Worm (Caenorhabditis elegans) whole organism, L4 larva: ENCODE measurements around the gene flp-1.

ENCODE experiments used
- F37D6.2 ChIP-seq: sonication (generic microtip); optimal IDR thresholded peaks from 2 replicates; lab custom pipeline; 2016; ENCODE audit warnings: mild to moderate bottlenecking, missing genetic modification characterization, missing compliant biosample characterization
- F44E2.7 ChIP-seq: fragments of 200-800 bp; sonication (Bioruptor generic); IDR thresholded peaks from 2 replicates; pipeline ENCODE4 v2.1.2; 2022; ENCODE audit warnings: missing genetic modification characterization, missing compliant biosample characterization
- F49E8.2 ChIP-seq: sonication (generic microtip); optimal IDR thresholded peaks from 2 replicates; lab custom pipeline; 2016; ENCODE audit warnings: missing compliant biosample characterization, mild to moderate bottlenecking, missing genetic modification characterization, borderline replicate concordance
- R02D3.7 ChIP-seq: fragments of 150-350 bp; sonication (generic microtip); optimal IDR thresholded peaks from 3 replicates; lab custom pipeline; 2014; ENCODE audit warnings: missing biosample characterization, missing genetic modification characterization
- T20F7.1 ChIP-seq: fragments of 200-800 bp; sonication (Bioruptor generic); optimal IDR thresholded peaks from 2 replicates; lab custom pipeline; 2018; ENCODE audit warnings: mild to moderate bottlenecking, missing genetic modification characterization, missing compliant biosample characterization
- Y48G9A.11 ChIP-seq: fragments of 200-800 bp; sonication (Bioruptor generic); IDR thresholded peaks from 2 replicates; pipeline ENCODE4 v1.3.6; 2022; ENCODE audit warnings: missing genetic modification reagents, missing genetic modification characterization, missing compliant biosample characterization
- Y5F2A.4 ChIP-seq: fragments of 200-800 bp; sonication (Bioruptor generic); optimal IDR thresholded peaks from 2 replicates; lab custom pipeline; 2018; ENCODE audit warnings: mild to moderate bottlenecking, missing genetic modification characterization, missing compliant biosample characterization
- ama-1 ChIP-seq: fragments of 150-350 bp; optimal IDR thresholded peaks from 2 replicates; lab custom pipeline; 2014; ENCODE audit warnings: inconsistent platforms, mixed read lengths
- attf-4 ChIP-seq: sonication (generic microtip); optimal IDR thresholded peaks from 3 replicates; lab custom pipeline; 2017; ENCODE audit warnings: missing biosample characterization, missing genetic modification characterization
- ceh-20 ChIP-seq: fragments of 200-800 bp; sonication (Bioruptor generic); IDR thresholded peaks from 2 replicates; pipeline ENCODE4 v1.3.6; 2022; ENCODE audit warnings: missing genetic modification reagents, missing genetic modification characterization, missing compliant biosample characterization
- ceh-28 ChIP-seq: fragments of 150-350 bp; optimal IDR thresholded peaks from 2 replicates; lab custom pipeline; 2014; ENCODE audit warnings: missing biosample characterization, missing genetic modification reagents, missing genetic modification characterization
- ceh-44 ChIP-seq: fragments of 200-800 bp; sonication (Bioruptor generic); IDR thresholded peaks from 2 replicates; pipeline ENCODE4 v1.3.6; 2022; ENCODE audit warnings: missing genetic modification reagents, missing genetic modification characterization, missing compliant biosample characterization
- ctbp-1 ChIP-seq: fragments of 200-800 bp; sonication (Bioruptor generic); IDR thresholded peaks from 2 replicates; pipeline ENCODE4 v1.3.6; 2022; ENCODE audit warnings: missing genetic modification reagents, missing genetic modification characterization, missing compliant biosample characterization
- daf-12 ChIP-seq: fragments of 150-350 bp; optimal IDR thresholded peaks from 2 replicates; lab custom pipeline; 2014; ENCODE audit warnings: missing biosample characterization, missing genetic modification reagents, missing genetic modification characterization
- daf-16 ChIP-seq, 3 experiments: sonication (generic microtip); optimal IDR thresholded peaks; 2 replicates each; lab custom pipeline; 2016 to 2017; ENCODE audit warnings: missing genetic modification characterization in 3 of 3, missing genetic modification reagents in 3 of 3, mild to moderate bottlenecking in 2 of 3, missing compliant biosample characterization in 2 of 3, missing biosample characterization in 1 of 3, moderate library complexity in 1 of 3
- dmd-6 ChIP-seq: fragments of 200-800 bp; sonication (Bioruptor generic); IDR thresholded peaks from 2 replicates; pipeline ENCODE4 v1.3.6; 2022; ENCODE audit warnings: missing genetic modification reagents, missing genetic modification characterization, missing compliant biosample characterization
- dve-1 ChIP-seq: sonication (generic microtip); optimal IDR thresholded peaks from 2 replicates; lab custom pipeline; 2017; ENCODE audit warnings: antibody characterized with exemption, mild to moderate bottlenecking, missing genetic modification characterization, missing compliant biosample characterization; ENCODE audit not compliant: insufficient read depth
- egl-43 ChIP-seq: fragments of 200-800 bp; sonication (Bioruptor generic); IDR thresholded peaks from 2 replicates; pipeline ENCODE4 v1.3.6; 2022; ENCODE audit warnings: missing genetic modification reagents, missing genetic modification characterization, missing compliant biosample characterization
- fkh-10 ChIP-seq: fragments of 150-350 bp; optimal IDR thresholded peaks from 2 replicates; lab custom pipeline; 2014; ENCODE audit warnings: missing biosample characterization, missing genetic modification reagents, missing genetic modification characterization
- fos-1 ChIP-seq: fragments of 150-350 bp; optimal IDR thresholded peaks from 2 replicates; lab custom pipeline; 2014; ENCODE audit warnings: missing biosample characterization, missing genetic modification characterization
- hif-1 ChIP-seq, 2 experiments: sonication (generic microtip); optimal IDR thresholded peaks; 2 replicates each; lab custom pipeline; 2016 to 2017; ENCODE audit warnings: missing compliant biosample characterization in 2 of 2, missing genetic modification characterization in 2 of 2, missing genetic modification reagents in 2 of 2, missing genotype in 2 of 2, mild to moderate bottlenecking in 1 of 2
- hlh-11 ChIP-seq: fragments of 200-800 bp; sonication (Bioruptor generic); optimal IDR thresholded peaks from 2 replicates; lab custom pipeline; 2018; ENCODE audit warnings: mild to moderate bottlenecking, missing genetic modification characterization, missing compliant biosample characterization
- hlh-30 ChIP-seq: sonication (generic microtip); optimal IDR thresholded peaks from 2 replicates; lab custom pipeline; 2017; ENCODE audit warnings: antibody characterized with exemption, mild to moderate bottlenecking, missing genetic modification characterization, missing compliant biosample characterization; ENCODE audit not compliant: insufficient read depth
- hmg-1.1 ChIP-seq: fragments of 200-800 bp; sonication (Bioruptor generic); IDR thresholded peaks from 2 replicates; pipeline ENCODE4 v1.3.6; 2022; ENCODE audit warnings: missing genetic modification reagents, missing genetic modification characterization, missing compliant biosample characterization
- lin-15B ChIP-seq: fragments of 150-350 bp; sonication (generic microtip); optimal IDR thresholded peaks from 3 replicates; lab custom pipeline; 2014; ENCODE audit warnings: missing biosample characterization, missing genetic modification characterization
- lin-29 ChIP-seq: fragments of 200-800 bp; sonication (Bioruptor generic); IDR thresholded peaks from 2 replicates; pipeline ENCODE4 v1.3.6; 2022; ENCODE audit warnings: missing genetic modification reagents, missing genetic modification characterization, missing compliant biosample characterization
- lin-39 ChIP-seq: fragments of 150-350 bp; optimal IDR thresholded peaks from 2 replicates; lab custom pipeline; 2014; ENCODE audit warnings: missing biosample characterization, missing genetic modification reagents, missing genetic modification characterization
- madf-9 ChIP-seq: fragments of 200-800 bp; sonication (Bioruptor generic); conservative IDR thresholded peaks from 2 replicates; pipeline ENCODE4 v1.3.6; 2022; ENCODE audit warnings: missing genetic modification reagents, missing genetic modification characterization, missing compliant biosample characterization
- mep-1 ChIP-seq: fragments of 150-350 bp; sonication (generic microtip); optimal IDR thresholded peaks from 3 replicates; lab custom pipeline; 2014; ENCODE audit warnings: missing biosample characterization, missing genetic modification characterization
- mxl-2 ChIP-seq: fragments of 200-800 bp; sonication (Bioruptor generic); conservative IDR thresholded peaks from 2 replicates; pipeline ENCODE4 v1.3.6; 2022; ENCODE audit warnings: missing genetic modification reagents, missing genetic modification characterization, missing compliant biosample characterization
- mxl-3 ChIP-seq: fragments of 200-800 bp; sonication (Bioruptor generic); optimal IDR thresholded peaks from 2 replicates; lab custom pipeline; 2018; ENCODE audit warnings: mild to moderate bottlenecking, missing genetic modification characterization, missing compliant biosample characterization
- nhr-10 ChIP-seq: fragments of 150-350 bp; optimal IDR thresholded peaks from 2 replicates; lab custom pipeline; 2014; ENCODE audit warnings: missing biosample characterization, missing genetic modification characterization
- nhr-11 ChIP-seq: fragments of 150-350 bp; optimal IDR thresholded peaks from 2 replicates; lab custom pipeline; 2014; ENCODE audit warnings: missing biosample characterization, missing genetic modification characterization
- nhr-111 ChIP-seq: fragments of 200-800 bp; sonication (Bioruptor generic); optimal IDR thresholded peaks from 2 replicates; lab custom pipeline; 2018; ENCODE audit warnings: mild to moderate bottlenecking, missing genetic modification characterization, missing compliant biosample characterization
- nhr-28 ChIP-seq: fragments of 150-350 bp; optimal IDR thresholded peaks from 2 replicates; lab custom pipeline; 2014; ENCODE audit warnings: missing biosample characterization, missing genetic modification characterization
- nhr-41 ChIP-seq: fragments of 200-800 bp; sonication (Bioruptor generic); IDR thresholded peaks from 2 replicates; pipeline ENCODE4 v1.3.6; 2022; ENCODE audit warnings: missing genetic modification reagents, missing genetic modification characterization, missing compliant biosample characterization
- nhr-6 ChIP-seq: fragments of 150-350 bp; optimal IDR thresholded peaks from 2 replicates; lab custom pipeline; 2014; ENCODE audit warnings: missing biosample characterization, missing genetic modification characterization
- nhr-76 ChIP-seq: fragments of 150-350 bp; optimal IDR thresholded peaks from 2 replicates; lab custom pipeline; 2014; ENCODE audit warnings: missing biosample characterization, missing genetic modification characterization
- nhr-77 ChIP-seq: fragments of 150-350 bp; optimal IDR thresholded peaks from 2 replicates; lab custom pipeline; 2014; ENCODE audit warnings: missing biosample characterization, missing genetic modification characterization
- pha-4 ChIP-seq, 2 experiments: fragments of 150-350 bp in 1 of 2; fragments of 200-800 bp in 1 of 2; sonication (Bioruptor generic) in 1 of 2; IDR thresholded peaks in 1 of 2; optimal IDR thresholded peaks in 1 of 2; 2 replicates each; pipeline versions ENCODE4 v1.3.6 to Lab custom; 2014 to 2022; ENCODE audit warnings: missing genetic modification characterization in 2 of 2, missing genetic modification reagents in 2 of 2, missing biosample characterization in 1 of 2, missing compliant biosample characterization in 1 of 2
- pqm-1 ChIP-seq: sonication (generic microtip); optimal IDR thresholded peaks from 2 replicates; lab custom pipeline; 2017; ENCODE audit warnings: missing biosample characterization, missing genetic modification characterization
- sdz-12 ChIP-seq: fragments of 200-800 bp; sonication (Bioruptor generic); optimal IDR thresholded peaks from 2 replicates; lab custom pipeline; 2018; ENCODE audit warnings: mild to moderate bottlenecking, missing genetic modification characterization, missing compliant biosample characterization
- skn-1 ChIP-seq: fragments of 150-350 bp; optimal IDR thresholded peaks from 2 replicates; lab custom pipeline; 2014; ENCODE audit warnings: missing biosample characterization, missing genetic modification characterization
- spr-1 ChIP-seq: sonication (generic microtip); optimal IDR thresholded peaks from 2 replicates; lab custom pipeline; 2016; ENCODE audit warnings: mild to moderate bottlenecking, missing genetic modification characterization, missing compliant biosample characterization
- spr-3 ChIP-seq: fragments of 200-800 bp; sonication (Bioruptor generic); optimal IDR thresholded peaks from 2 replicates; lab custom pipeline; 2018; ENCODE audit warnings: mild to moderate bottlenecking, missing genetic modification characterization, missing compliant biosample characterization
- unc-130 ChIP-seq: sonication (generic microtip); optimal IDR thresholded peaks from 2 replicates; lab custom pipeline; 2016; ENCODE audit warnings: missing genetic modification reagents, missing genetic modification characterization, missing compliant biosample characterization
- unc-39 ChIP-seq: sonication (generic microtip); optimal IDR thresholded peaks from 2 replicates; lab custom pipeline; 2017; ENCODE audit warnings: missing biosample characterization, missing genetic modification characterization
- vab-7 ChIP-seq: fragments of 200-800 bp; sonication (Bioruptor generic); IDR thresholded peaks from 2 replicates; pipeline ENCODE4 v1.3.6; 2022; ENCODE audit warnings: missing genetic modification reagents, missing genetic modification characterization, missing compliant biosample characterization
- zag-1 ChIP-seq: fragments of 150-350 bp; optimal IDR thresholded peaks from 2 replicates; lab custom pipeline; 2014; ENCODE audit warnings: missing biosample characterization, missing genetic modification characterization

flp-1 gene

ce11 chrIV:9114078-9114477, 30.4 kb upstream of the flp-1 start:
- TF ChIP-seq dve-1 (peak; percentile 13), nhr-6 (peak; percentile 57), sdz-12 (no peak)

- no peak for TF ChIP-seq F37D6.2
- TF ChIP-seq hif-1 (tag; optimal IDR thresholded peaks at IDR 0.05; lab: Kevin White, UChicago), result no peak
- TF ChIP-seq ceh-44 (GFP tag; lab: Robert Waterston, UW), result no peak
- TF ChIP-seq sdz-12, result no peak
- TF ChIP-seq zag-1 (tag; lab: Kevin White, UChicago), result no peak
- peak; percentile 54 for TF ChIP-seq dve-1
- TF ChIP-seq lin-15B, result no peak
- no peak for TF ChIP-seq ceh-20
- no peak for TF ChIP-seq fkh-10 (GFP tag; lab: Kevin White, UChicago)
- TF ChIP-seq daf-16 (GFP tag; optimal IDR thresholded peaks at IDR 0.05; lab: Kevin White, UChicago), result no peak
- TF ChIP-seq daf-16 (tag; optimal IDR thresholded peaks at IDR 0.05; lab: Kevin White, UChicago), result peak; percentile 38
- TF ChIP-seq pha-4 (GFP tag; IDR thresholded peaks at IDR 0.05; lab: Robert Waterston, UW), result no peak
- no peak for TF ChIP-seq pha-4 (tag; optimal IDR thresholded peaks at IDR 0.05; lab: Kevin White, UChicago)
- TF ChIP-seq nhr-10 (tag; lab: Kevin White, UChicago), result no peak
- TF ChIP-seq madf-9, result no peak
- TF ChIP-seq mxl-3 (GFP tag; lab: Kevin White, UChicago), result peak; percentile 10
- no peak for TF ChIP-seq F44E2.7
- TF ChIP-seq skn-1 (tag; lab: Kevin White, UChicago), result no peak
- TF ChIP-seq nhr-41 (GFP tag; lab: Robert Waterston, UW), result no peak
- TF ChIP-seq nhr-28 (tag; lab: Kevin White, UChicago), result peak; percentile 80
- no peak for TF ChIP-seq unc-39 (tag; lab: Kevin White, UChicago)
- no peak for TF ChIP-seq lin-29 (GFP tag; lab: Robert Waterston, UW)
- no peak for TF ChIP-seq R02D3.7 (tag; lab: Kevin White, UChicago)
- TF ChIP-seq mxl-2, result no peak
- TF ChIP-seq mep-1 (tag; lab: Kevin White, UChicago), result no peak
- TF ChIP-seq vab-7 (GFP tag; lab: Robert Waterston, UW), result no peak
- TF ChIP-seq Y5F2A.4, result no peak
- no peak for TF ChIP-seq nhr-77 (tag; lab: Kevin White, UChicago)
- TF ChIP-seq hlh-11 (tag; lab: Kevin White, UChicago), result peak; percentile 29
- TF ChIP-seq spr-1 (tag; lab: Kevin White, UChicago), result no peak
- no peak for TF ChIP-seq egl-43
- TF ChIP-seq hlh-30 (tag; lab: Kevin White, UChicago), result no peak
- no peak for TF ChIP-seq hmg-1.1
- TF ChIP-seq F49E8.2 (tag; lab: Kevin White, UChicago), result no peak
- TF ChIP-seq nhr-111 (GFP tag; lab: Kevin White, UChicago), result no peak
- TF ChIP-seq nhr-76, result no peak
- TF ChIP-seq T20F7.1 (GFP tag; lab: Kevin White, UChicago), result no peak
- TF ChIP-seq nhr-11 (tag; lab: Kevin White, UChicago), result no peak
- TF ChIP-seq ctbp-1 (GFP tag; lab: Robert Waterston, UW), result no peak
- no peak for TF ChIP-seq spr-3
- TF ChIP-seq Y48G9A.11 (GFP tag; lab: Robert Waterston, UW), result no peak
- peak; percentile 73 for TF ChIP-seq pqm-1 (tag; lab: Kevin White, UChicago)
- no peak for TF ChIP-seq lin-39 (tag; lab: Kevin White, UChicago)
- no peak for TF ChIP-seq attf-4
- TF ChIP-seq dmd-6 (GFP tag; lab: Robert Waterston, UW), result no peak; the same call in 1 of the 2 replicates
- no peak for TF ChIP-seq daf-12 (tag; lab: Kevin White, UChicago)
- no peak for TF ChIP-seq fos-1
- no peak for TF ChIP-seq ceh-28
- no peak for TF ChIP-seq unc-130
- no peak for TF ChIP-seq ama-1
Measured at ce11 chrIV:9116452-9116851, 28.1 kb upstream of the flp-1 start.
